Worm (Caenorhabditis elegans): Measurements from ENCODE around the gene dmsr-15.

dmsr-15 gene

ce11 chrV:6793744-6794239 is 34.9 kb downstream of the dmsr-15 start, which contains the start of gene ZC404.1 (continued):
- TF ChIP-seq tlp-1 (tag; optimal IDR thresholded peaks at IDR 0.05) = no peak
- no peak for TF ChIP-seq nhr-77 (tag; optimal IDR thresholded peaks at IDR 0.05)
- no peak for TF ChIP-seq alr-1 (tag; optimal IDR thresholded peaks at IDR 0.05; ENCODE audit: borderline replicate concordance)
- TF ChIP-seq isw-1 (GFP tag; IDR thresholded peaks at IDR 0.05) = no peak; the same call in 1 of the 2 replicates
- TF ChIP-seq blmp-1 (tag; optimal IDR thresholded peaks at IDR 0.05) = no peak
- TF ChIP-seq unc-30 (tag; optimal IDR thresholded peaks at IDR 0.05) = no peak
- TF ChIP-seq ceh-82 (tag; optimal IDR thresholded peaks at IDR 0.05) = peak in 1 of 3 experiments; percentile 23
- peak; percentile 74 for TF ChIP-seq lin-14 (GFP tag; optimal IDR thresholded peaks at IDR 0.05)
- TF ChIP-seq ceh-63 (GFP tag; optimal IDR thresholded peaks at IDR 0.05) = no peak
- TF ChIP-seq elt-3 (tag; optimal IDR thresholded peaks at IDR 0.05) = no peak
- TF ChIP-seq grh-1 (GFP tag; IDR thresholded peaks at IDR 0.05) = no peak
- no peak for TF ChIP-seq C04F5.9 (tag; optimal IDR thresholded peaks at IDR 0.05)
- peak in 1 of 2 experiments; percentile 22 for TF ChIP-seq lsy-2 (tag; optimal IDR thresholded peaks at IDR 0.05)
- no peak for TF ChIP-seq unc-62 (GFP tag; optimal IDR thresholded peaks at IDR 0.05)
- no peak for TF ChIP-seq xbp-1 (tag; optimal IDR thresholded peaks at IDR 0.05)
- TF ChIP-seq ceh-88 (GFP tag; IDR thresholded peaks at IDR 0.05) = no peak
- TF ChIP-seq nhr-76 (tag; optimal IDR thresholded peaks at IDR 0.05) = no peak
- TF ChIP-seq unc-98 (GFP tag; IDR thresholded peaks at IDR 0.05) = no peak
- no peak for TF ChIP-seq tbx-2 (tag; optimal IDR thresholded peaks at IDR 0.05)
- TF ChIP-seq nhr-71 (tag; optimal IDR thresholded peaks at IDR 0.05) = peak; percentile 36
- TF ChIP-seq nhr-237 (tag; optimal IDR thresholded peaks at IDR 0.05) = no peak
- no peak for TF ChIP-seq aha-1 (tag; optimal IDR thresholded peaks at IDR 0.05)
- no peak for TF ChIP-seq fos-1 (tag; optimal IDR thresholded peaks at IDR 0.05)
- TF ChIP-seq ztf-11 (tag; optimal IDR thresholded peaks at IDR 0.05) = no peak
- no peak for TF ChIP-seq snu-23 (GFP tag; optimal IDR thresholded peaks at IDR 0.05)
- TF ChIP-seq fkh-4 (tag; optimal IDR thresholded peaks at IDR 0.05; ENCODE audit: borderline replicate concordance) = no peak
- TF ChIP-seq lir-3 (tag; optimal IDR thresholded peaks at IDR 0.05; ENCODE audit: poor library complexity) = no peak
- TF ChIP-seq lin-35 (GFP tag; optimal IDR thresholded peaks at IDR 0.05) = peak in 1 of 2 experiments; percentile 3
- no peak for TF ChIP-seq zip-4 (GFP tag; optimal IDR thresholded peaks at IDR 0.05)
- TF ChIP-seq nhr-90 (tag; optimal IDR thresholded peaks at IDR 0.05; ENCODE audit: poor library complexity) = no peak
- TF ChIP-seq sup-37 (GFP tag; optimal IDR thresholded peaks at IDR 0.05) = no peak
- TF ChIP-seq rnt-1 (tag; optimal IDR thresholded peaks at IDR 0.05) = no peak
- TF ChIP-seq efl-3 (GFP tag; optimal IDR thresholded peaks at IDR 0.05) = no peak
- TF ChIP-seq mep-1 (tag; optimal IDR thresholded peaks at IDR 0.05) = no peak
- TF ChIP-seq ceh-8 (GFP tag; optimal IDR thresholded peaks at IDR 0.05) = no peak
- no peak for TF ChIP-seq ama-1 (optimal IDR thresholded peaks at IDR 0.05)

ce11 chrV:6792973-6793372 is 35.7 kb downstream of the dmsr-15 start:
- no peak for TF ChIP-seq nhr-237 (tag; optimal IDR thresholded peaks at IDR 0.05)
- TF ChIP-seq lin-35 (GFP tag; optimal IDR thresholded peaks at IDR 0.05) = peak; percentile 7 to 60
- TF ChIP-seq dpl-1 (GFP tag; optimal IDR thresholded peaks at IDR 0.05) = peak in 2 of 3 experiments; percentile 26 to 70
- no peak for TF ChIP-seq ceh-8 (GFP tag; optimal IDR thresholded peaks at IDR 0.05)
- TF ChIP-seq F16B12.6 (tag; optimal IDR thresholded peaks at IDR 0.05) = peak; percentile 31
- TF ChIP-seq sptf-1 (tag; optimal IDR thresholded peaks at IDR 0.05) = no peak
- no peak for TF ChIP-seq pqm-1 (tag; optimal IDR thresholded peaks at IDR 0.05)
- no peak for TF ChIP-seq lin-13 (GFP tag; optimal IDR thresholded peaks at IDR 0.05)
- peak in 1 of 2 experiments; percentile 41 for TF ChIP-seq lsy-2 (tag; optimal IDR thresholded peaks at IDR 0.05)
- no peak for TF ChIP-seq fos-1 (tag; optimal IDR thresholded peaks at IDR 0.05)
- no peak for TF ChIP-seq fkh-8 (tag; optimal IDR thresholded peaks at IDR 0.05)
- peak in 1 of 2 experiments; percentile 48 for TF ChIP-seq efl-1 (optimal IDR thresholded peaks at IDR 0.05)
- TF ChIP-seq efl-1 (GFP tag; optimal IDR thresholded peaks at IDR 0.05 in 1 of 2) = peak; percentile 8 to 64
- no peak for TF ChIP-seq sox-4 (tag; optimal IDR thresholded peaks at IDR 0.05)
- no peak for TF ChIP-seq nhr-47 (tag; optimal IDR thresholded peaks at IDR 0.05)

Measured in whole organism, L1 larva.